Worm (Caenorhabditis elegans) whole organism, L4/young adult: ENCODE data around the gene pigw-1.

Experiments used
- W03F9.2 ChIP-seq: fragments of 150-350 bp; optimal IDR thresholded peaks from 2 replicates; lab custom pipeline; 2014; ENCODE audit warnings: missing biosample characterization, missing genetic modification characterization
- him-1 ChIP-seq: sonication (generic microtip); optimal IDR thresholded peaks from 2 replicates; lab custom pipeline; 2016; ENCODE audit warnings: missing genotype, missing genetic modification reagents, missing genetic modification characterization, missing compliant biosample characterization

DNA sequence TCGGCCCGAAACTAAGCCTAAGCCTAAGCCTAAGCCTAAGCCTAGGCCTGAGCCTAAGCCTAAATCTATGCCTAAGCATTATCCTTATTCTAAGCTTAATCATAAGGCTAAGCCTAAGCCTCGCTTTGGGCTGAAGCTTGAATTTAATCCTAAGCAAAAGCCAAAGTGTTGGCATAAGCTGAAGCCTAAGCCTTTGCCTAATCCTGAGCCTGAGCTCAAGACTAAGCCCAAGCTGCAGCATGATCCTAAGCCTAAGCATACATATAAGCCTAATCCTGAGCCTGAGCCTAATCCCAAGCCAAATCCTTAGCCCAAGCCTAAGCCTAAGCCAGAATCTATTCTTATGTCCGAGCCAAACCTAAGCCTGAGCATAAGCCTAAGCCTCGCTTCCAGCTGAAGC is 38.2 kb downstream of the pigw-1 start:
- TF ChIP-seq W03F9.2 (tag; lab: Kevin White, UChicago) (no peak), him-1 (tag; lab: Kevin White, UChicago) (no peak)
